Worm (Caenorhabditis elegans) whole organism, young adult: Measurements from ENCODE around the gene E04F6.15.

Experiments used
- F37B4.10 ChIP-seq: fragments of 200-800 bp; sonication (Bioruptor generic); IDR thresholded peaks from 2 replicates; pipeline ENCODE4 v1.3.6; 2022; ENCODE audit warnings: missing genetic modification characterization, missing compliant biosample characterization
- F49E8.2 ChIP-seq: sonication (generic microtip); optimal IDR thresholded peaks from 3 replicates; lab custom pipeline; 2017; ENCODE audit warnings: missing genetic modification characterization, mild to moderate bottlenecking, missing compliant biosample characterization, antibody characterized with exemption, moderate library complexity; ENCODE audit not compliant: insufficient read depth
- Y95B8A.8 ChIP-seq: fragments of 200-800 bp; sonication (Bioruptor generic); IDR thresholded peaks from 2 replicates; pipeline ENCODE4 v1.3.6; 2022; ENCODE audit warnings: missing genetic modification reagents, missing genetic modification characterization, missing compliant biosample characterization
- ZK185.1 ChIP-seq: sonication (generic microtip); optimal IDR thresholded peaks from 2 replicates; lab custom pipeline; 2016; ENCODE audit warnings: mild to moderate bottlenecking, missing genetic modification characterization, missing compliant biosample characterization; ENCODE audit not compliant: poor library complexity, severe bottlenecking
- him-1 ChIP-seq: sonication (generic microtip); optimal IDR thresholded peaks from 2 replicates; lab custom pipeline; 2016; ENCODE audit warnings: missing genotype, missing genetic modification reagents, missing genetic modification characterization, missing compliant biosample characterization
- lin-35 ChIP-seq, 3 experiments: fragments of 150-350 bp in 2 of 3; sonication (generic microtip) in 1 of 3; optimal IDR thresholded peaks; 2 replicates each; lab custom pipeline; 2014 to 2018; ENCODE audit warnings: missing biosample characterization in 3 of 3, missing genetic modification characterization in 3 of 3, missing genetic modification reagents in 3 of 3
- mes-4 ChIP-seq: sonication (generic microtip); optimal IDR thresholded peaks from 2 replicates; lab custom pipeline; 2016; ENCODE audit warnings: missing genotype, missing genetic modification characterization, missing compliant biosample characterization
- tbp1 ChIP-seq: fragments of 200-800 bp; sonication (Bioruptor generic); optimal IDR thresholded peaks from 2 replicates; lab custom pipeline; 2018; ENCODE audit warnings: mild to moderate bottlenecking, missing genetic modification characterization, missing compliant biosample characterization
- zim-3 ChIP-seq: sonication (generic microtip); optimal IDR thresholded peaks from 2 replicates; lab custom pipeline; 2017; ENCODE audit warnings: mild to moderate bottlenecking, missing genetic modification characterization, moderate library complexity, missing compliant biosample characterization
- ztf-22 ChIP-seq: fragments of 200-800 bp; sonication (Bioruptor generic); optimal IDR thresholded peaks from 2 replicates; lab custom pipeline; 2018; ENCODE audit warnings: mild to moderate bottlenecking, missing genetic modification characterization, moderate library complexity, missing compliant biosample characterization

DNA sequence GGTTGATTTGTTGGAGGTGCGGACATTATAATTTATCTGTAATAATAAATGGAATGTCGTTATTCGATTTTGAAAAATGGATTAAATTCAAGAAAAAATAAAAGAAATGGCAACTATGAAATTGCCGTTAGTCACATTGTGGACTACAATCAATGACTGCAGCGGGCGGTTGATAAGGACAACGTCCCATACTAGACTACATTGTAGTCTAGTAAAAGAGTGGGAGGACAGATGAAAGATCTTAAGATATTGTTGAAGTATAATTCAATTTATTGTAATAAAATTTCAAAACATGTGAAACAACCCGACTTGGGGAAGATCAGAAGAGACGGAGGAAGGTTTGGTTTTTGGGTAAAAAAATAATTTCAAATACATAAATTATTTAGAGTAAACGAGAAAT is 41.9 kb upstream of the E04F6.15 start, which contains the start of the genes prx-13 and ada-2:
- TF ChIP-seq zim-3 (tag; lab: Kevin White, UChicago) (no peak), ztf-22 (GFP tag; lab: Kevin White, UChicago) (no peak), lin-35 (GFP tag; optimal IDR thresholded peaks at IDR 0.05; lab: Kevin White, UChicago) (no peak), ZK185.1 (tag; lab: Kevin White, UChicago) (no peak), mes-4 (tag; lab: Kevin White, UChicago) (no peak), F49E8.2 (tag; lab: Kevin White, UChicago) (no peak), tbp1 (no peak), him-1 (no peak), Y95B8A.8 (GFP tag; lab: Robert Waterston, UW) (no peak), F37B4.10 (GFP tag; lab: Robert Waterston, UW) (no peak)
